Worm (Caenorhabditis elegans): ENCODE results near the gene poml-1.

DNA sequence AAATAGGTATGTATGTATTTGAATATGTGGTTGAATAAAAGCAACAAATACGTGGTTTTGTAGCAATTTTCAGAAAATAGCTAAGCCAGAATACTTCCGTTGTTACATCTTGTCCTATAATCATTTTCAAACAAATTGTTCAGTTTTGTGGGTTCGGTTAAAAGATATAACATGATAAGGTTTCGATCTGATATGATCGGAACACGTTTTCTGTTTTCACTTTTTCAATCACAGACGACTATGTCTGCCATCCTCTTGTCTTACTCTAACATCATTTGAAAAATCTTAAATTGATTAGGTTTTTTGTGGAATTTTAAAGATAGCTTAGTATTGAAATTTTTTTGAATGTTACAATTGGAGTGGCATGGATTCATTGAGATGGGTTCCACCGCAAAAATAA is 3.6 kb upstream of the poml-1 start:
- TF ChIP-seq aly-2 (tag; optimal IDR thresholded peaks at IDR 0.05) (no peak), nhr-77 (tag; optimal IDR thresholded peaks at IDR 0.05) (no peak)
